Worm (Caenorhabditis elegans) whole organism, L4/young adult: Measurements from ENCODE around the gene Y73B6BL.270.
A peak's percentile ranks its signal among the peaks of the same experiment; 100 is the strongest.

Source experiments
- W03F9.2 ChIP-seq: fragments of 150-350 bp; optimal IDR thresholded peaks from 2 replicates; lab custom pipeline; 2014; ENCODE audit warnings: missing biosample characterization, missing genetic modification characterization
- dao-5 ChIP-seq: sonication (generic microtip); optimal IDR thresholded peaks from 2 replicates; lab custom pipeline; 2016; ENCODE audit warnings: missing genotype, missing genetic modification characterization, moderate library complexity, missing compliant biosample characterization
- him-1 ChIP-seq: sonication (generic microtip); optimal IDR thresholded peaks from 2 replicates; lab custom pipeline; 2016; ENCODE audit warnings: missing genotype, missing genetic modification reagents, missing genetic modification characterization, missing compliant biosample characterization

Y73B6BL.270 gene

ce11 chrIV:6383970-6384369 is 18.8 kb downstream of the Y73B6BL.270 start, which contains the start of gene shl-1:
TSS of gene shl-1 (minus strand) at chrIV:6384070.
- TF ChIP-seq him-1: no peak
- TF ChIP-seq dao-5 (tag; lab: Kevin White, UChicago): no peak
- TF ChIP-seq W03F9.2 (tag; lab: Kevin White, UChicago): no peak

ce11 chrIV:6385010-6385409 is 19.9 kb downstream of the Y73B6BL.270 start:
- TF ChIP-seq dao-5 (tag; lab: Kevin White, UChicago): no peak
- no peak for TF ChIP-seq W03F9.2 (tag; lab: Kevin White, UChicago)
- no peak for TF ChIP-seq him-1

- no peak for TF ChIP-seq him-1
- no peak for TF ChIP-seq dao-5 (tag; lab: Kevin White, UChicago)
- no peak for TF ChIP-seq W03F9.2 (tag; lab: Kevin White, UChicago)
Observed at ce11 chrIV:6388550-6388949, 23.4 kb downstream of the Y73B6BL.270 start.

- TF ChIP-seq him-1 (no peak), W03F9.2 (tag; lab: Kevin White, UChicago) (no peak), dao-5 (tag; lab: Kevin White, UChicago) (no peak)
Observed at ce11 chrIV:6391566-6391965, 26.4 kb downstream of the Y73B6BL.270 start.

ce11 chrIV:6393329-6393728 is 28.2 kb downstream of the Y73B6BL.270 start:
- TF ChIP-seq dao-5 (tag; lab: Kevin White, UChicago) (no peak), W03F9.2 (tag; lab: Kevin White, UChicago) (no peak), him-1 (peak; percentile 57)

ce11 chrIV:6395190-6395589 is 30.0 kb downstream of the Y73B6BL.270 start:
- TF ChIP-seq W03F9.2 (tag; lab: Kevin White, UChicago) (no peak), dao-5 (tag; lab: Kevin White, UChicago) (no peak), him-1 (no peak)

ce11 chrIV:6402386-6402905 is 37.3 kb downstream of the Y73B6BL.270 start, which contains the start of gene sfrp-1:
TSS of gene sfrp-1 (minus strand) at chrIV:6402436.
- no peak for TF ChIP-seq dao-5 (tag; lab: Kevin White, UChicago)
- TF ChIP-seq W03F9.2 (tag; lab: Kevin White, UChicago): no peak
- TF ChIP-seq him-1: no peak

- no peak for TF ChIP-seq him-1
- TF ChIP-seq W03F9.2 (tag; lab: Kevin White, UChicago): no peak
- no peak for TF ChIP-seq dao-5 (tag; lab: Kevin White, UChicago)
Observed at ce11 chrIV:6403399-6403798, 38.3 kb downstream of the Y73B6BL.270 start.

DNA sequence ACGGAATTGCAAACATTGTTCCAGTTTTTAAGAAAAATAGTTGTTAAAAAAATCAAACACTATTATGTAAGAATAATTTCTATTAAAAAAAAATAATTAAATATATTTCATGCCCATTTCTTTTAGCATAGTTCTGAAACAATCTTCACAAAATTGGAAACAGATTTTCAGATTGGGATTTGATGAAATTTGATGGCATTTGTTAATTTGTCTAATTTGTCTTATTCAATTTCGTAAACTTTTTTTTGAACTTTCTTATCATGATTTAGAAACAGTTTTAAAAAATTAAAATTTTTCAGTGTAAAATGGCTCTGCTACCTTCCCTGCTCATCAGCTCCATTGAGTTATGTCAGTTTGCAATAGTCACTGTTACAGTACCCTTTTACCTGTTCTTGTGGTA is 39.7 kb downstream of the Y73B6BL.270 start, which contains the start of gene srv-13:
Gene srv-13, plus strand, starts transcription at position 301 of the 400 bp plus-strand sequence.
- TF ChIP-seq W03F9.2 (tag; lab: Kevin White, UChicago): no peak
- TF ChIP-seq dao-5 (tag; lab: Kevin White, UChicago): no peak
- no peak for TF ChIP-seq him-1

- TF ChIP-seq W03F9.2 (tag; lab: Kevin White, UChicago) (no peak), him-1 (no peak), dao-5 (tag; lab: Kevin White, UChicago) (no peak)
Observed at ce11 chrIV:6413482-6413881, 48.3 kb downstream of the Y73B6BL.270 start, which contains the start of gene nlp-71. TSS of gene nlp-71 (minus strand) at chrIV:6413582.

- TF ChIP-seq dao-5 (tag; lab: Kevin White, UChicago): no peak
- no peak for TF ChIP-seq him-1
- TF ChIP-seq W03F9.2 (tag; lab: Kevin White, UChicago): no peak
Observed at ce11 chrIV:6415149-6415548, 50.0 kb downstream of the Y73B6BL.270 start, which contains the start of gene exos-2. TSS of gene exos-2 (plus strand) at chrIV:6415478.

- no peak for TF ChIP-seq dao-5 (tag; lab: Kevin White, UChicago)
- TF ChIP-seq him-1: no peak
- no peak for TF ChIP-seq W03F9.2 (tag; lab: Kevin White, UChicago)
Observed at ce11 chrIV:6416553-6416952, 51.4 kb downstream of the Y73B6BL.270 start, which contains the start of gene Y73B6BL.22. TSS of gene Y73B6BL.22 (minus strand) at chrIV:6416653.

- TF ChIP-seq dao-5 (tag; lab: Kevin White, UChicago): no peak
- TF ChIP-seq W03F9.2 (tag; lab: Kevin White, UChicago): no peak
- TF ChIP-seq him-1: no peak
Observed at ce11 chrIV:6417612-6418011, 52.5 kb downstream of the Y73B6BL.270 start.
